Worm (Caenorhabditis elegans): ENCODE results near the gene F13H10.1.

F13H10.1 gene

ce11 chrIV:10970333-10970732 lies 34.0 kb upstream of the F13H10.1 start (continued):
- TF ChIP-seq ZK546.5 (tag; optimal IDR thresholded peaks at IDR 0.05): no peak
- TF ChIP-seq blmp-1 (tag; optimal IDR thresholded peaks at IDR 0.05; ENCODE audit: insufficient read depth): no peak

- no peak for TF ChIP-seq unc-39 (tag; optimal IDR thresholded peaks at IDR 0.05)
- no peak for TF ChIP-seq peb-1 (tag; optimal IDR thresholded peaks at IDR 0.05)
- TF ChIP-seq elt-3 (tag; optimal IDR thresholded peaks at IDR 0.05): no peak
- TF ChIP-seq ztf-1 (GFP tag; conservative IDR thresholded peaks at IDR 0.05): no peak
- TF ChIP-seq blmp-1 (tag; optimal IDR thresholded peaks at IDR 0.05; ENCODE audit: insufficient read depth): no peak
- no peak for TF ChIP-seq nhr-23 (tag; optimal IDR thresholded peaks at IDR 0.05)
- no peak for TF ChIP-seq alr-1 (tag; optimal IDR thresholded peaks at IDR 0.05)
- TF ChIP-seq ceh-16 (tag; optimal IDR thresholded peaks at IDR 0.05): no peak
- no peak for TF ChIP-seq unc-55 (GFP tag; optimal IDR thresholded peaks at IDR 0.05)
- TF ChIP-seq lsy-2 (tag; optimal IDR thresholded peaks at IDR 0.05): no peak
- no peak for TF ChIP-seq dmd-4 (tag; optimal IDR thresholded peaks at IDR 0.05)
- no peak for TF ChIP-seq C34F6.9 (tag; optimal IDR thresholded peaks at IDR 0.05)
- TF ChIP-seq nhr-12 (tag; optimal IDR thresholded peaks at IDR 0.05): no peak
- no peak for TF ChIP-seq mbf-1 (tag; optimal IDR thresholded peaks at IDR 0.05)
- TF ChIP-seq nhr-237 (tag; optimal IDR thresholded peaks at IDR 0.05): no peak
These were observed 33.6 kb upstream of the F13H10.1 start for ce11 chrIV:10970767-10971166.

DNA sequence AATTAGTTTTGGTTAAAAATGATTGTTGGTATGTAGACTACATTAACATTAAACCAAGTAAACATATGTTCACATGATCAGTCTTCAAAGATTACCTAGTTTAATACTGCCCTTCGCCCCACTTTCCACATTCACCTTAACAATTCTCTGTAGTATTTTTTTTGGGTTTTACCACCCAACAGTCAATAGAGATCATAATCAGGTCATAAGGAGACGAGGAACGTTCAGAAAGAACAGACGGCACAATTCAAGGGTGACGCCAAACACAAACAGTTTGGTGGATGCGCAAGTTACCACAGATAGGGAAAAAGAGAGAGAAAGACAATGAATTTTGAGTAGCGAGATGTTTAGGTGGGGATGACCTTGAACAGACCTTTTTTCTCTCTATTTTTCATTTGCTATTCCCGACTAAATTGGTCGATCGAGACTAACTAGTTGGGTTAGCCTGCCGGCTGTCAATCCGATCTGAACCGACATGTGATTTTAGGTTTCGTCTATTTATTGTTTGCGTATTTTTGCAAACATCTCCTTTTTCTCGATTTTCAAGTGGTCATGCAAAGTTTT lies 32.7 kb upstream of the F13H10.1 start:
- TF ChIP-seq lin-11 (tag; optimal IDR thresholded peaks at IDR 0.05): no peak
- peak; percentile 25 for TF ChIP-seq ceh-16 (tag; optimal IDR thresholded peaks at IDR 0.05)
- TF ChIP-seq elt-1 (tag; optimal IDR thresholded peaks at IDR 0.05): no peak
- TF ChIP-seq nhr-10 (tag; optimal IDR thresholded peaks at IDR 0.05): no peak
- TF ChIP-seq nhr-11 (tag; optimal IDR thresholded peaks at IDR 0.05): no peak
- TF ChIP-seq sma-3 (GFP tag; optimal IDR thresholded peaks at IDR 0.05): peak; percentile 41
- TF ChIP-seq peb-1 (tag; optimal IDR thresholded peaks at IDR 0.05): no peak
- no peak for TF ChIP-seq snpc-4 (tag; optimal IDR thresholded peaks at IDR 0.05)
- TF ChIP-seq nhr-6 (tag; optimal IDR thresholded peaks at IDR 0.05): peak; percentile 47
- peak; percentile 35 for TF ChIP-seq F13H6.1 (tag; optimal IDR thresholded peaks at IDR 0.05)
- TF ChIP-seq mdl-1 (tag; optimal IDR thresholded peaks at IDR 0.05): peak in 1 of 2 experiments; percentile 23
- TF ChIP-seq unc-62 (GFP tag; optimal IDR thresholded peaks at IDR 0.05): no peak
- TF ChIP-seq gmeb-1 (tag; optimal IDR thresholded peaks at IDR 0.05): peak; percentile 26
- no peak for TF ChIP-seq aly-2 (tag; optimal IDR thresholded peaks at IDR 0.05)
- TF ChIP-seq ZK546.5 (tag; optimal IDR thresholded peaks at IDR 0.05): no peak
- TF ChIP-seq nhr-129 (tag; optimal IDR thresholded peaks at IDR 0.05): peak; percentile 63
- peak; percentile 27 for TF ChIP-seq egl-27 (tag; optimal IDR thresholded peaks at IDR 0.05)
- no peak for TF ChIP-seq mbf-1 (tag; optimal IDR thresholded peaks at IDR 0.05)
- TF ChIP-seq sma-9 (GFP tag; optimal IDR thresholded peaks at IDR 0.05): peak; percentile 58
- TF ChIP-seq sma-9 (tag; optimal IDR thresholded peaks at IDR 0.05): no peak
- TF ChIP-seq blmp-1 (tag; optimal IDR thresholded peaks at IDR 0.05; ENCODE audit: insufficient read depth): peak; percentile 47
- peak in 1 of 2 experiments; percentile 4 for TF ChIP-seq lsy-2 (tag; optimal IDR thresholded peaks at IDR 0.05)
- no peak for TF ChIP-seq crh-2 (tag; optimal IDR thresholded peaks at IDR 0.05)
- no peak for TF ChIP-seq nhr-237 (tag; optimal IDR thresholded peaks at IDR 0.05)
- no peak for TF ChIP-seq zag-1 (tag; optimal IDR thresholded peaks at IDR 0.05)
- TF ChIP-seq nhr-25 (tag; optimal IDR thresholded peaks at IDR 0.05): peak; percentile 78
- peak; percentile 29 for TF ChIP-seq fos-1 (tag; optimal IDR thresholded peaks at IDR 0.05)
- no peak for TF ChIP-seq ama-1 (optimal IDR thresholded peaks at IDR 0.05)

DNA sequence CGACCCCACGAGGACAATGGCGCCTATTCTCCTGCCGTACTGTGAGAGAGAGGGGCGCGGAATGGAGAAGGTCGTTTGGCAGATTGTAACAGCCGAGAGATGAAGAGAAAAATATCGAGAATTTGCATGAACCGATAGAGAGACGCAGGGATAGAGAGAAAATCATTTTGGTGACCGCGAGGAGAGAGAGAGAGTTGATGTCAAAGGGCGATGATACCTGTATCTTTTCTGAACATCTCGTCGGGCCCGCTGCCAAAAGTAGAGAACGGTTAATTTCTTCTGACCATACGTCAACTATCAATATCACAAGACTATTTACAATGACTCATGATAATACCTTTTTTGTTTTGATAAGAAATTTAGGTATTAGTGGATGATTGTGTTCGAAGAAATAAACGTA lies 28.4 kb upstream of the F13H10.1 start:
- TF ChIP-seq ceh-16 (tag; optimal IDR thresholded peaks at IDR 0.05) (no peak), lin-11 (tag; optimal IDR thresholded peaks at IDR 0.05) (no peak), snpc-4 (tag; optimal IDR thresholded peaks at IDR 0.05) (no peak), unc-39 (tag; optimal IDR thresholded peaks at IDR 0.05) (no peak), sma-9 (GFP tag; optimal IDR thresholded peaks at IDR 0.05) (peak; percentile 88), sma-9 (tag; optimal IDR thresholded peaks at IDR 0.05) (no peak), zag-1 (tag; optimal IDR thresholded peaks at IDR 0.05) (no peak), nhr-25 (tag; optimal IDR thresholded peaks at IDR 0.05) (peak; percentile 87), nhr-21 (tag; optimal IDR thresholded peaks at IDR 0.05) (peak; percentile 75), fos-1 (tag; optimal IDR thresholded peaks at IDR 0.05) (peak; percentile 54), peb-1 (tag; optimal IDR thresholded peaks at IDR 0.05) (no peak), C34F6.9 (tag; optimal IDR thresholded peaks at IDR 0.05) (no peak), ztf-1 (GFP tag; conservative IDR thresholded peaks at IDR 0.05) (no peak), mdl-1 (tag; optimal IDR thresholded peaks at IDR 0.05) (peak in 1 of 2 experiments; percentile 14), nhr-6 (tag; optimal IDR thresholded peaks at IDR 0.05) (peak; percentile 59), blmp-1 (tag; optimal IDR thresholded peaks at IDR 0.05; ENCODE audit: insufficient read depth) (peak; percentile 85), elt-1 (tag; optimal IDR thresholded peaks at IDR 0.05) (no peak), nhr-129 (tag; optimal IDR thresholded peaks at IDR 0.05) (peak; percentile 50), egl-27 (tag; optimal IDR thresholded peaks at IDR 0.05) (peak; percentile 46), gmeb-1 (tag; optimal IDR thresholded peaks at IDR 0.05) (peak; percentile 33), Y55F3AM.14 (GFP tag; optimal IDR thresholded peaks at IDR 0.05) (peak; percentile 35), nhr-12 (tag; optimal IDR thresholded peaks at IDR 0.05) (no peak), crh-2 (tag; optimal IDR thresholded peaks at IDR 0.05) (peak; percentile 48), lsy-2 (tag; optimal IDR thresholded peaks at IDR 0.05) (peak in 1 of 2 experiments; percentile 50), nhr-23 (tag; optimal IDR thresholded peaks at IDR 0.05) (no peak), F13H6.1 (tag; optimal IDR thresholded peaks at IDR 0.05) (peak; percentile 21), lin-13 (GFP tag; optimal IDR thresholded peaks at IDR 0.05) (no peak), sma-3 (GFP tag; optimal IDR thresholded peaks at IDR 0.05) (peak; percentile 91)

Measured in whole organism, L2 larva.